Fruit fly (Drosophila melanogaster) whole organism, embryonic: ENCODE results near the gene CG7191.

Experiments
- Abd-B ChIP-seq: fragments of 200-800 bp; sonication (Bioruptor generic); optimal IDR thresholded peaks from 2 replicates; lab custom pipeline; 2018; ENCODE audit warnings: missing biosample characterization, mild to moderate bottlenecking, missing genetic modification characterization, moderate library complexity
- Atf-2 ChIP-seq: fragments of 200-800 bp; sonication (Bioruptor generic); optimal IDR thresholded peaks from 2 replicates; lab custom pipeline; 2016; ENCODE audit warnings: missing biosample characterization, missing genetic modification characterization
- CG10147 ChIP-seq: fragments of 200-800 bp; sonication (Bioruptor generic); optimal IDR thresholded peaks from 2 replicates; lab custom pipeline; 2019; ENCODE audit warnings: missing biosample characterization, mild to moderate bottlenecking, missing genetic modification characterization, moderate library complexity
- CG10321 ChIP-seq: fragments of 200-800 bp; sonication (Bioruptor generic); IDR thresholded peaks from 2 replicates; pipeline ENCODE4 v1.3.6; 2022; ENCODE audit warnings: missing biosample characterization, missing genetic modification characterization
- CG11456 ChIP-seq: fragments of 200-800 bp; sonication (Bioruptor generic); IDR thresholded peaks from 3 replicates; pipeline ENCODE4 v1.3.6; 2022; ENCODE audit warnings: missing biosample characterization, missing genetic modification characterization
- CG12104 ChIP-seq: fragments of 200-800 bp; sonication (Bioruptor generic); optimal IDR thresholded peaks from 3 replicates; lab custom pipeline; 2016; ENCODE audit warnings: missing biosample characterization, missing genetic modification characterization
- CG17328 ChIP-seq: fragments of 200-800 bp; sonication (Bioruptor generic); IDR thresholded peaks from 2 replicates; pipeline ENCODE4 v1.3.6; 2022; ENCODE audit warnings: missing biosample characterization, missing genetic modification characterization
- CG2116 ChIP-seq: fragments of 200-800 bp; sonication (Bioruptor generic); optimal IDR thresholded peaks from 3 replicates; lab custom pipeline; 2018; ENCODE audit warnings: missing biosample characterization, mild to moderate bottlenecking, missing genetic modification characterization
- CG33213 ChIP-seq: fragments of 200-800 bp; sonication (Bioruptor generic); optimal IDR thresholded peaks from 3 replicates; lab custom pipeline; 2016; ENCODE audit warnings: missing biosample characterization, missing genetic modification characterization
- CG4617 ChIP-seq: fragments of 200-800 bp; sonication (Bioruptor generic); optimal IDR thresholded peaks from 3 replicates; lab custom pipeline; 2016; ENCODE audit warnings: missing biosample characterization, missing genetic modification characterization, borderline replicate concordance
- CG6854 ChIP-seq: fragments of 200-800 bp; sonication (Bioruptor generic); optimal IDR thresholded peaks from 3 replicates; lab custom pipeline; 2017; ENCODE audit warnings: missing biosample characterization, mild to moderate bottlenecking, missing genetic modification characterization
- CG7271 ChIP-seq: fragments of 200-800 bp; sonication (Bioruptor generic); optimal IDR thresholded peaks from 2 replicates; lab custom pipeline; 2018; ENCODE audit warnings: missing biosample characterization, mild to moderate bottlenecking, missing genetic modification characterization, moderate library complexity
- CG7357 ChIP-seq: fragments of 200-800 bp; sonication (Bioruptor generic); IDR thresholded peaks from 3 replicates; pipeline ENCODE4 v1.3.6; 2022; ENCODE audit warnings: missing biosample characterization, missing genetic modification characterization
- CG7928 ChIP-seq: fragments of 200-800 bp; sonication (Bioruptor generic); optimal IDR thresholded peaks from 2 replicates; lab custom pipeline; 2017; ENCODE audit warnings: missing biosample characterization, mild to moderate bottlenecking, missing genetic modification characterization
- CG9797 ChIP-seq: fragments of 200-800 bp; sonication (Bioruptor generic); optimal IDR thresholded peaks from 3 replicates; lab custom pipeline; 2018; ENCODE audit warnings: missing biosample characterization, mild to moderate bottlenecking, missing genetic modification characterization
- D19A ChIP-seq: fragments of 200-800 bp; optimal IDR thresholded peaks from 3 replicates; lab custom pipeline; 2019; ENCODE audit warnings: missing biosample characterization, mild to moderate bottlenecking, missing genetic modification characterization, moderate library complexity
- Dref ChIP-seq: fragments of 200-800 bp; sonication (Bioruptor generic); IDR thresholded peaks from 2 replicates; pipeline ENCODE4 v1.3.6; 2022; ENCODE audit warnings: missing biosample characterization, missing genetic modification characterization
- Eip74EF ChIP-seq, 2 experiments: fragments of 200-800 bp in 1 of 2; fragments of >200 bp in 1 of 2; sonication (Bioruptor generic) in 1 of 2; optimal IDR thresholded peaks; 2 replicates each; lab custom pipeline; 2017 to 2019; ENCODE audit warnings: missing biosample characterization in 2 of 2, missing genetic modification characterization in 2 of 2, mild to moderate bottlenecking in 1 of 2, moderate library complexity in 1 of 2
- Elba2 ChIP-seq: fragments of 200-800 bp; sonication (Bioruptor generic); optimal IDR thresholded peaks from 3 replicates; lab custom pipeline; 2016; ENCODE audit warnings: missing biosample characterization, missing genetic modification characterization
- MBD-R2 ChIP-seq: fragments of 200-800 bp; sonication (Bioruptor generic); IDR thresholded peaks from 2 replicates; pipeline ENCODE4 v1.3.6; 2022; ENCODE audit warnings: missing biosample characterization, missing genetic modification characterization
- NFAT ChIP-seq: fragments of 200-800 bp; sonication (Bioruptor generic); IDR thresholded peaks from 2 replicates; pipeline ENCODE4 v1.3.6; 2022; ENCODE audit warnings: missing biosample characterization, missing genetic modification characterization
- Neu2 ChIP-seq: fragments of 200-800 bp; sonication (Bioruptor generic); optimal IDR thresholded peaks from 3 replicates; lab custom pipeline; 2016; ENCODE audit warnings: missing biosample characterization, missing genetic modification characterization, borderline replicate concordance
- Nf-YA ChIP-seq: fragments of 200-800 bp; sonication (Bioruptor generic); IDR thresholded peaks from 2 replicates; pipeline ENCODE4 v1.3.6; 2022; ENCODE audit warnings: missing biosample characterization, missing genetic modification characterization
- Oaz ChIP-seq: fragments of 200-800 bp; sonication (Bioruptor generic); IDR thresholded peaks from 2 replicates; pipeline ENCODE4 v1.3.6; 2022; ENCODE audit warnings: missing biosample characterization, missing genetic modification characterization
- Rx ChIP-seq: fragments of 200-800 bp; sonication (Bioruptor generic); IDR thresholded peaks from 2 replicates; pipeline ENCODE4 v1.3.6; 2022; ENCODE audit warnings: missing biosample characterization, missing genetic modification characterization
- Sin3A ChIP-seq: fragments of >200 bp; optimal IDR thresholded peaks from 2 replicates; lab custom pipeline; 2018
- ara ChIP-seq: fragments of 200-800 bp; sonication (Bioruptor generic); IDR thresholded peaks from 2 replicates; pipeline ENCODE4 v1.3.6; 2022; ENCODE audit warnings: missing biosample characterization, missing genetic modification characterization
- bowl ChIP-seq: fragments of 200-800 bp; sonication (Bioruptor generic); IDR thresholded peaks from 2 replicates; pipeline ENCODE4 v1.3.6; 2022; ENCODE audit warnings: missing biosample characterization, missing genetic modification characterization
- caup ChIP-seq: fragments of 200-800 bp; sonication (Bioruptor generic); optimal IDR thresholded peaks from 3 replicates; lab custom pipeline; 2017; ENCODE audit warnings: missing biosample characterization, mild to moderate bottlenecking, missing genetic modification characterization, moderate library complexity; ENCODE audit not compliant: severe bottlenecking
- cg ChIP-seq: fragments of 200-800 bp; sonication (Bioruptor generic); optimal IDR thresholded peaks from 3 replicates; lab custom pipeline; 2019; ENCODE audit warnings: missing biosample characterization, mild to moderate bottlenecking, missing genetic modification characterization, moderate library complexity
- chinmo ChIP-seq: fragments of 200-800 bp; sonication (Bioruptor generic); IDR thresholded peaks from 4 replicates; pipeline ENCODE4 v1.3.6; 2022; ENCODE audit warnings: missing biosample characterization, missing genetic modification characterization; ENCODE audit not compliant: partially characterized antibody
- disco-r ChIP-seq: fragments of 200-800 bp; sonication (Bioruptor generic); optimal IDR thresholded peaks from 2 replicates; lab custom pipeline; 2016; ENCODE audit warnings: missing biosample characterization, missing genetic modification characterization
- fu2 ChIP-seq: fragments of 200-800 bp; sonication (Bioruptor generic); optimal IDR thresholded peaks from 2 replicates; lab custom pipeline; 2016; ENCODE audit warnings: missing biosample characterization, missing genetic modification characterization
- gce ChIP-seq: fragments of 200-800 bp; sonication (Bioruptor generic); IDR thresholded peaks from 3 replicates; pipeline ENCODE4 v1.3.6; 2022; ENCODE audit warnings: missing biosample characterization, missing genetic modification characterization
- lbe ChIP-seq: fragments of 200-800 bp; sonication (Bioruptor generic); optimal IDR thresholded peaks from 2 replicates; lab custom pipeline; 2016; ENCODE audit warnings: missing biosample characterization, mild to moderate bottlenecking, missing genetic modification characterization
- lmd ChIP-seq: fragments of 200-800 bp; sonication (Bioruptor generic); IDR thresholded peaks from 2 replicates; pipeline ENCODE4 v1.3.6; 2022; ENCODE audit warnings: missing biosample characterization, missing genetic modification characterization
- maf-S ChIP-seq: fragments of 200-800 bp; sonication (Bioruptor generic); optimal IDR thresholded peaks from 2 replicates; lab custom pipeline; 2016; ENCODE audit warnings: missing biosample characterization, missing genetic modification characterization
- pan ChIP-seq, 4 experiments: fragments of >200 bp in 3 of 4; fragments of 200-800 bp in 1 of 4; sonication (Bioruptor generic) in 1 of 4; optimal IDR thresholded peaks in 3 of 4; IDR thresholded peaks in 1 of 4; 2 replicates each; pipeline versions ENCODE4 v1.3.6 to Lab custom; 2017 to 2022; ENCODE audit warnings: missing biosample characterization in 2 of 4, missing genetic modification characterization in 2 of 4, mixed read lengths in 1 of 4
- pita ChIP-seq: fragments of 200-800 bp; sonication (Bioruptor generic); optimal IDR thresholded peaks from 2 replicates; lab custom pipeline; 2017; ENCODE audit warnings: missing biosample characterization, mild to moderate bottlenecking, missing genetic modification characterization
- ro ChIP-seq: fragments of 200-800 bp; sonication (Bioruptor generic); IDR thresholded peaks from 2 replicates; pipeline ENCODE4 v1.3.6; 2022; ENCODE audit warnings: missing biosample characterization, missing genetic modification characterization
- row ChIP-seq: fragments of 200-800 bp; sonication (Bioruptor generic); IDR thresholded peaks from 3 replicates; pipeline ENCODE4 v1.3.6; 2022; ENCODE audit warnings: missing biosample characterization, missing genetic modification characterization
- shn ChIP-seq: fragments of 200-800 bp; sonication (Bioruptor generic); optimal IDR thresholded peaks from 3 replicates; lab custom pipeline; 2016; ENCODE audit warnings: missing biosample characterization, missing genetic modification characterization
- slou ChIP-seq: fragments of 200-800 bp; sonication (Bioruptor generic); optimal IDR thresholded peaks from 3 replicates; lab custom pipeline; 2016; ENCODE audit warnings: missing biosample characterization, missing genetic modification characterization
- stc ChIP-seq: fragments of 200-800 bp; sonication (Bioruptor generic); IDR thresholded peaks from 2 replicates; pipeline ENCODE4 v1.3.6; 2022; ENCODE audit warnings: missing biosample characterization, missing genetic modification characterization
- tgo ChIP-seq: fragments of 200-800 bp; sonication (Bioruptor generic); IDR thresholded peaks from 3 replicates; pipeline ENCODE4 v1.3.6; 2022; ENCODE audit warnings: missing biosample characterization, missing genetic modification characterization
- tup ChIP-seq: fragments of 200-800 bp; sonication (Bioruptor generic); optimal IDR thresholded peaks from 2 replicates; lab custom pipeline; 2016; ENCODE audit warnings: missing biosample characterization, mild to moderate bottlenecking, missing genetic modification characterization, moderate library complexity
- unc-4 ChIP-seq: fragments of 200-800 bp; sonication (Bioruptor generic); IDR thresholded peaks from 2 replicates; pipeline ENCODE4 v1.3.6; 2022; ENCODE audit warnings: missing biosample characterization, missing genetic modification characterization; ENCODE audit not compliant: partially characterized antibody
- zen2 ChIP-seq: fragments of 200-800 bp; sonication (Bioruptor generic); IDR thresholded peaks from 3 replicates; pipeline ENCODE4 v1.3.6; 2022; ENCODE audit warnings: missing biosample characterization, missing genetic modification characterization; ENCODE audit not compliant: partially characterized antibody
- zfh1 ChIP-seq: fragments of 200-800 bp; sonication (Bioruptor generic); IDR thresholded peaks from 3 replicates; pipeline ENCODE4 v1.3.6; 2022; ENCODE audit warnings: missing biosample characterization, missing genetic modification characterization

CG7191 gene

DNA sequence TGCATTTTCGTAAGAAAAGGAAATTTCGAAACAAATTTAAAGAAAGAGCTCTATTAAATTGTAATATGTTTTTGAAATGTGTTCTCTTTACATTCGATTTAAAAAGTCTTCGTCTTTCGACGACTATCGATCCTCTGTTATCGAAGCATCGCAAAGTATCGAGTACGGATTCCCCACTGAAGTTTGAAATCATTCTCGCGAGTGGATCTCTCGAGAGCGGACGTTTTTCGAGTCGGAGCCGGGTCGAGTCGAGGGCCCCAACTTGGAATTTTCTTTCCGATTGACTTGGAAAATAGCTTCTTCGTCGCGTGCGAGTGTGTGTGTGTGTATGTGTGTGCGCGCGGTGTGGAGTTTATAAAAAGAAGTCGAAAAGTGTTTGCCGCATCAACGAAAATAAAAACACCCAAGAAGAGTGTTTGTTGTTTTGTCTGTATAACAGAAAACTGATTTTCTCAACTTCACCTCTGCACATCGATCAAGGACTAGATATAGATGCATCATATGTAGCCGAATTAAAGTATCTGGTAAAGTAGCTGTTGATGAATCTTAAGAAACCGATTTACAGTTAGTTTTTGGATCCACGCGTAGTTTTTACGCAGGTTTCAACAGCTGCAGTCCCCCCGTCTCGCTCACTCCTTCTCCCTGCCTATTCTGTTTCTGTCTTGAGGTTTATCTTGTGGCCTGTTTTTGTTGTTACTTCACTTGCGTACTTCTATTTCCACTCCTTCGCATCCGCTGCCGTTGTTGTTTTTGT, 44.0 kb downstream of the CG7191 start, which contains the start of gene LanB1 (continued):
- TF ChIP-seq CG17328 (no peak), Dref (GFP tag; lab: Robert Waterston, UW) (peak; percentile 69), tgo (no peak), CG10321 (GFP tag; lab: Robert Waterston, UW) (no peak), CG10147 (GFP tag; lab: Kevin White, UChicago) (no peak), CG7928 (GFP tag; lab: Kevin White, UChicago) (no peak), D19A (tag; lab: Kevin White, UChicago) (peak; percentile 11), maf-S (no peak), Oaz (no peak), lmd (GFP tag; lab: Robert Waterston, UW) (no peak), pan (optimal IDR thresholded peaks at IDR 0.05; lab: Kevin White, UChicago) (no peak), pan (GFP tag; optimal IDR thresholded peaks at IDR 0.05 in 1 of 2, IDR thresholded peaks at IDR 0.05 in 1 of 2) (peak in 1 of 2 experiments; percentile 5), ro (GFP tag; lab: Robert Waterston, UW) (no peak), NFAT (peak; percentile 59), CG12104 (no peak), Nf-YA (GFP tag; lab: Robert Waterston, UW) (no peak), Atf-2 (GFP tag; lab: Kevin White, UChicago) (no peak), CG7271 (tag; lab: Kevin White, UChicago) (no peak), bowl (GFP tag; lab: Robert Waterston, UW) (0 out of 2 replicates have a peak, but pooled peaks have one; percentile 14), pita (GFP tag; lab: Kevin White, UChicago) (no peak), Abd-B (GFP tag; lab: Kevin White, UChicago) (no peak), zen2 (GFP tag; lab: Robert Waterston, UW) (peak; percentile 61), CG2116 (GFP tag; lab: Kevin White, UChicago) (peak; percentile 31), unc-4 (peak; percentile 33; the same call in 1 of the 2 replicates), fu2 (GFP tag; lab: Kevin White, UChicago) (no peak), CG11456 (GFP tag; lab: Robert Waterston, UW) (peak; percentile 21; the same call in 1 of the 3 replicates), CG33213 (GFP tag; lab: Kevin White, UChicago) (no peak), zfh1 (GFP tag; lab: Robert Waterston, UW) (no peak; the same call in 2 of the 3 replicates), tup (no peak), shn (GFP tag; lab: Kevin White, UChicago) (no peak), slou (GFP tag; lab: Kevin White, UChicago) (no peak), Neu2 (GFP tag; lab: Kevin White, UChicago) (no peak), CG4617 (no peak), gce (GFP tag; lab: Robert Waterston, UW) (peak; percentile 16; the same call in 1 of the 3 replicates), Rx (GFP tag; lab: Robert Waterston, UW) (no peak), CG9797 (no peak), row (GFP tag; lab: Robert Waterston, UW) (peak; percentile 30; the same call in 2 of the 3 replicates), MBD-R2 (GFP tag; lab: Robert Waterston, UW) (no peak), Sin3A (no peak), lbe (GFP tag; lab: Kevin White, UChicago) (no peak), caup (GFP tag; lab: Kevin White, UChicago) (peak; percentile 13), cg (GFP tag; lab: Kevin White, UChicago) (peak; percentile 86), stc (GFP tag; lab: Robert Waterston, UW) (no peak; the same call in 1 of the 2 replicates), disco-r (GFP tag; lab: Kevin White, UChicago) (no peak), ara (peak; percentile 29; the same call in 1 of the 2 replicates), CG7357 (no peak), Elba2 (GFP tag; lab: Kevin White, UChicago) (no peak), CG6854 (GFP tag; lab: Kevin White, UChicago) (no peak), Eip74EF (GFP tag; optimal IDR thresholded peaks at IDR 0.05; lab: Kevin White, UChicago) (no peak), chinmo (GFP tag; lab: Robert Waterston, UW) (0 out of 4 replicates have a peak, but pooled peaks have one; percentile 47)
